Fruit fly (Drosophila melanogaster) whole organism, embryonic: ENCODE measurements around the gene CG14000.
A peak's percentile ranks its signal among the peaks of the same experiment; 100 is the strongest.

ENCODE experiments used
- ATbp ChIP-seq: fragments of 200-800 bp; sonication (Bioruptor generic); optimal IDR thresholded peaks from 2 replicates; lab custom pipeline; 2017; ENCODE audit warnings: missing biosample characterization, mild to moderate bottlenecking, missing genetic modification characterization, missing genetic modification reagents
- Atf6 ChIP-seq: fragments of 200-800 bp; sonication (Bioruptor generic); IDR thresholded peaks from 2 replicates; pipeline ENCODE4 v1.3.6; 2022; ENCODE audit warnings: missing biosample characterization, missing genetic modification characterization
- CG12104 ChIP-seq: fragments of 200-800 bp; sonication (Bioruptor generic); optimal IDR thresholded peaks from 3 replicates; lab custom pipeline; 2016; ENCODE audit warnings: missing biosample characterization, missing genetic modification characterization
- CG15696 ChIP-seq: fragments of 200-800 bp; sonication (Bioruptor generic); optimal IDR thresholded peaks from 2 replicates; lab custom pipeline; 2019; ENCODE audit warnings: missing biosample characterization, mild to moderate bottlenecking, missing genetic modification characterization, moderate library complexity
- CG16779 ChIP-seq: fragments of 200-800 bp; sonication (Bioruptor generic); IDR thresholded peaks from 2 replicates; pipeline ENCODE4 v1.3.6; 2022; ENCODE audit warnings: missing biosample characterization, missing genetic modification characterization
- CG16863 ChIP-seq: fragments of 200-800 bp; sonication (Bioruptor generic); optimal IDR thresholded peaks from 3 replicates; lab custom pipeline; 2016; ENCODE audit warnings: missing biosample characterization, missing genetic modification characterization
- CG17328 ChIP-seq: fragments of 200-800 bp; sonication (Bioruptor generic); IDR thresholded peaks from 2 replicates; pipeline ENCODE4 v1.3.6; 2022; ENCODE audit warnings: missing biosample characterization, missing genetic modification characterization
- CG1832 ChIP-seq: fragments of 200-800 bp; sonication (Bioruptor generic); optimal IDR thresholded peaks from 2 replicates; lab custom pipeline; 2017; ENCODE audit warnings: missing biosample characterization, mild to moderate bottlenecking, missing genetic modification characterization, inconsistent platforms
- CG18599 ChIP-seq: fragments of 200-800 bp; sonication (Bioruptor generic); optimal IDR thresholded peaks from 3 replicates; lab custom pipeline; 2017; ENCODE audit warnings: missing biosample characterization, missing genetic modification characterization, mild to moderate bottlenecking, moderate library complexity, missing genetic modification reagents
- CG18619 ChIP-seq: fragments of 200-800 bp; sonication (Bioruptor generic); optimal IDR thresholded peaks from 3 replicates; lab custom pipeline; 2017; ENCODE audit warnings: missing biosample characterization, mild to moderate bottlenecking, missing genetic modification characterization
- CG18764 ChIP-seq: fragments of 200-800 bp; sonication (Bioruptor generic); optimal IDR thresholded peaks from 3 replicates; lab custom pipeline; 2016; ENCODE audit warnings: missing biosample characterization, missing genetic modification characterization
- CG2129 ChIP-seq: fragments of 200-800 bp; sonication (Bioruptor generic); IDR thresholded peaks from 2 replicates; pipeline ENCODE4 v1.3.6; 2022; ENCODE audit warnings: missing biosample characterization, missing genetic modification characterization; ENCODE audit not compliant: partially characterized antibody
- CG3065 ChIP-seq: fragments of 200-800 bp; sonication (Bioruptor generic); optimal IDR thresholded peaks from 2 replicates; lab custom pipeline; 2016; ENCODE audit warnings: missing biosample characterization, missing genetic modification characterization
- CG31388 ChIP-seq: fragments of 200-800 bp; sonication (Bioruptor generic); optimal IDR thresholded peaks from 2 replicates; lab custom pipeline; 2016; ENCODE audit warnings: missing biosample characterization, missing genetic modification characterization
- CG3163 ChIP-seq: fragments of 200-800 bp; sonication (Bioruptor generic); optimal IDR thresholded peaks from 3 replicates; lab custom pipeline; 2016; ENCODE audit warnings: missing biosample characterization, missing genetic modification characterization
- CG6854 ChIP-seq: fragments of 200-800 bp; sonication (Bioruptor generic); optimal IDR thresholded peaks from 3 replicates; lab custom pipeline; 2017; ENCODE audit warnings: missing biosample characterization, mild to moderate bottlenecking, missing genetic modification characterization
- CG7372 ChIP-seq: fragments of 200-800 bp; sonication (Bioruptor generic); IDR thresholded peaks from 2 replicates; pipeline ENCODE4 v1.3.6; 2022; ENCODE audit warnings: missing biosample characterization, missing genetic modification characterization
- CG7963 ChIP-seq: fragments of 200-800 bp; sonication (Bioruptor generic); IDR thresholded peaks from 3 replicates; pipeline ENCODE4 v1.3.6; 2022; ENCODE audit warnings: missing biosample characterization, missing genetic modification characterization; ENCODE audit not compliant: partially characterized antibody
- CG8388 ChIP-seq: fragments of 200-800 bp; sonication (Bioruptor generic); optimal IDR thresholded peaks from 2 replicates; lab custom pipeline; 2019; ENCODE audit warnings: missing biosample characterization, mild to moderate bottlenecking, missing genetic modification characterization, moderate library complexity
- CG9817 ChIP-seq: fragments of 200-800 bp; sonication (Bioruptor generic); optimal IDR thresholded peaks from 2 replicates; lab custom pipeline; 2018; ENCODE audit warnings: missing biosample characterization, mild to moderate bottlenecking, missing genetic modification characterization, moderate library complexity
- CrebB ChIP-seq: fragments of 200-800 bp; sonication (Bioruptor generic); optimal IDR thresholded peaks from 3 replicates; lab custom pipeline; 2018; ENCODE audit warnings: missing biosample characterization, mild to moderate bottlenecking, missing genetic modification characterization
- E2f1 ChIP-seq: fragments of 200-800 bp; sonication (Bioruptor generic); IDR thresholded peaks from 2 replicates; pipeline ENCODE4 v1.3.6; 2022; ENCODE audit warnings: missing biosample characterization, missing genetic modification characterization
- ERR ChIP-seq: fragments of 200-800 bp; sonication (Bioruptor generic); optimal IDR thresholded peaks from 2 replicates; lab custom pipeline; 2016; ENCODE audit warnings: missing biosample characterization, missing genetic modification characterization
- Eip74EF ChIP-seq, 2 experiments: fragments of 200-800 bp in 1 of 2; fragments of >200 bp in 1 of 2; sonication (Bioruptor generic) in 1 of 2; optimal IDR thresholded peaks; 2 replicates each; lab custom pipeline; 2017 to 2019; ENCODE audit warnings: missing biosample characterization in 2 of 2, missing genetic modification characterization in 2 of 2, mild to moderate bottlenecking in 1 of 2, moderate library complexity in 1 of 2
- HLH4C ChIP-seq: fragments of 200-800 bp; sonication (Bioruptor generic); IDR thresholded peaks from 3 replicates; pipeline ENCODE4 v1.3.6; 2022; ENCODE audit warnings: missing biosample characterization, missing genetic modification characterization; ENCODE audit not compliant: partially characterized antibody
- HLH54F ChIP-seq: fragments of 200-800 bp; sonication (Bioruptor generic); optimal IDR thresholded peaks from 3 replicates; lab custom pipeline; 2016; ENCODE audit warnings: missing biosample characterization, missing genetic modification characterization
- Hr51 ChIP-seq, 2 experiments: fragments of 200-800 bp; sonication (Bioruptor generic); optimal IDR thresholded peaks; 2 replicates in 1 of 2; 3 replicates in 1 of 2; lab custom pipeline; 2016 to 2018; ENCODE audit warnings: missing biosample characterization in 2 of 2, missing genetic modification characterization in 2 of 2, mild to moderate bottlenecking in 1 of 2, moderate library complexity in 1 of 2
- Poxn ChIP-seq: fragments of 200-800 bp; sonication (Bioruptor generic); IDR thresholded peaks from 2 replicates; pipeline ENCODE4 v1.3.6; 2022; ENCODE audit warnings: missing biosample characterization, missing genetic modification characterization
- al ChIP-seq: fragments of 200-800 bp; sonication (Bioruptor generic); IDR thresholded peaks from 2 replicates; pipeline ENCODE4 v1.3.6; 2022; ENCODE audit warnings: missing biosample characterization, missing genetic modification characterization
- bbx ChIP-seq: fragments of 200-800 bp; sonication (Bioruptor generic); IDR thresholded peaks from 2 replicates; pipeline ENCODE4 v1.3.6; 2022; ENCODE audit warnings: missing biosample characterization, missing genetic modification characterization; ENCODE audit not compliant: partially characterized antibody
- bowl ChIP-seq: fragments of 200-800 bp; sonication (Bioruptor generic); IDR thresholded peaks from 2 replicates; pipeline ENCODE4 v1.3.6; 2022; ENCODE audit warnings: missing biosample characterization, missing genetic modification characterization
- dm ChIP-seq: fragments of 200-800 bp; sonication (Bioruptor generic); optimal IDR thresholded peaks from 3 replicates; lab custom pipeline; 2016; ENCODE audit warnings: missing biosample characterization, missing genetic modification characterization
- en ChIP-seq: fragments of 200-800 bp; sonication (Bioruptor generic); optimal IDR thresholded peaks from 2 replicates; lab custom pipeline; 2016; ENCODE audit warnings: missing biosample characterization, missing genetic modification characterization
- fu2 ChIP-seq: fragments of 200-800 bp; sonication (Bioruptor generic); optimal IDR thresholded peaks from 2 replicates; lab custom pipeline; 2016; ENCODE audit warnings: missing biosample characterization, missing genetic modification characterization
- gcm ChIP-seq: fragments of 200-800 bp; sonication (Bioruptor generic); optimal IDR thresholded peaks from 2 replicates; lab custom pipeline; 2019; ENCODE audit warnings: missing biosample characterization, mild to moderate bottlenecking, missing genetic modification characterization, moderate library complexity
- h ChIP-seq: fragments of >200 bp; optimal IDR thresholded peaks from 2 replicates; lab custom pipeline; 2017
- hbn ChIP-seq: fragments of 200-800 bp; sonication (Bioruptor generic); IDR thresholded peaks from 2 replicates; pipeline ENCODE4 v1.3.6; 2022; ENCODE audit warnings: missing biosample characterization, missing genetic modification characterization; ENCODE audit not compliant: partially characterized antibody
- ind ChIP-seq: fragments of 200-800 bp; sonication (Bioruptor generic); optimal IDR thresholded peaks from 3 replicates; lab custom pipeline; 2016; ENCODE audit warnings: missing biosample characterization, missing genetic modification characterization
- jumu ChIP-seq: fragments of 200-800 bp; sonication (Bioruptor generic); optimal IDR thresholded peaks from 3 replicates; lab custom pipeline; 2016; ENCODE audit warnings: missing biosample characterization, missing genetic modification characterization
- kni ChIP-seq: fragments of 200-800 bp; sonication (Bioruptor generic); optimal IDR thresholded peaks from 3 replicates; lab custom pipeline; 2017; ENCODE audit warnings: mild to moderate bottlenecking, missing biosample characterization, missing genetic modification reagents, missing genetic modification characterization
- otp ChIP-seq: fragments of 200-800 bp; sonication (Bioruptor generic); IDR thresholded peaks from 3 replicates; pipeline ENCODE4, ENCODE4 v1.3.6; 2022; ENCODE audit warnings: missing biosample characterization, missing genetic modification characterization
- ro ChIP-seq: fragments of 200-800 bp; sonication (Bioruptor generic); IDR thresholded peaks from 2 replicates; pipeline ENCODE4 v1.3.6; 2022; ENCODE audit warnings: missing biosample characterization, missing genetic modification characterization
- shn ChIP-seq: fragments of 200-800 bp; sonication (Bioruptor generic); optimal IDR thresholded peaks from 3 replicates; lab custom pipeline; 2016; ENCODE audit warnings: missing biosample characterization, missing genetic modification characterization
- sqz ChIP-seq: fragments of 200-800 bp; sonication (Bioruptor generic); optimal IDR thresholded peaks from 3 replicates; lab custom pipeline; 2018; ENCODE audit warnings: missing biosample characterization, mild to moderate bottlenecking, missing genetic modification characterization
- toy ChIP-seq: fragments of 200-800 bp; sonication (Bioruptor generic); IDR thresholded peaks from 2 replicates; pipeline ENCODE4 v1.3.6; 2022; ENCODE audit warnings: missing biosample characterization, missing genetic modification characterization
- ttk ChIP-seq: fragments of 200-800 bp; sonication (Bioruptor generic); IDR thresholded peaks from 2 replicates; pipeline ENCODE4 v2.1.2; 2022; ENCODE audit warnings: missing biosample characterization, missing genetic modification characterization
- zen2 ChIP-seq: fragments of 200-800 bp; sonication (Bioruptor generic); IDR thresholded peaks from 3 replicates; pipeline ENCODE4 v1.3.6; 2022; ENCODE audit warnings: missing biosample characterization, missing genetic modification characterization; ENCODE audit not compliant: partially characterized antibody
- zfh2 ChIP-seq: fragments of 200-800 bp; sonication (Bioruptor generic); optimal IDR thresholded peaks from 2 replicates; lab custom pipeline; 2016; ENCODE audit warnings: missing biosample characterization, missing genetic modification characterization

CG14000 gene

DNA sequence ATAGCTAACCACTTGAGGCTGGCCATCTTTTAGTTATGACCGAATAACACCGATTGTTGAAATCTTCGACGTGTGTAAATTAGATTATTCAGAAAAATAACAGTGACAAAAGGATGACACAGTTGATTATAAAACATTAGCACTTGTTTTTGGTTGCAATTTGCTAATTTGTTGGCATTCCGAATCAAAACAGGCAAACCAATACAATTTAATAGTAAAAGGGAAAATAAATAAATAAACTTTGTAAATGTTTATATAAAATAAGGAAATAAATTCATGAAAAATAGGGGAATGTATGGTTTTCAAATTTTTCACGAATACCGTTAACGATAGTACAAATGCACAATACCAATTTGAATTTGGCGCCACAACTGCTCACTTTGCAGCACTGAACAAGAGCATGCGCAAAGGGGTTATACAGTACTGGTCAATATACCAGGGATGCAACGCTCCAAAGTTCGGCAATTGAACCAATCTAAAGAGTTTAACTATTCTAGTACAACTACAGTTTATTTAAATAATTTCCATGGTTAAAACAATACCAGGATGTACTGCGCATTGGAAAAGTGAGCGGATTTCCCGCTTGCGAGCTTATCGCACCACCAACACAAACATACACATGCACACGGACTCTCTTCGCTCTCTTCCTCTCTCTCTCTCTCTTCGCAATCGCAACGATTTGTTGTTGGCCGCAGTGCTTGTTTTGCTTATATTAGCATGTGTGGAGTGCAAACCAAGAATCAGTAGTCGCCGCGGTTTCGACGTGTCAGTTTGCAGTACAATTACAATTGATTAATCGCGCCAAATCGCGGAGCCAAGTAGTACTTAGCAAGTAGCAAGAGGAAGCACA, 33.4 kb upstream of the CG14000 start, which contains the start of the genes Sfp26Ad and Gpdh1:
Sfp26Ad (minus strand) TSS at position 76 of the 850 bp plus-strand sequence.
Gpdh1 (plus strand) TSS at position 415 of the 850 bp plus-strand sequence.
- TF ChIP-seq fu2 (GFP tag; lab: Kevin White, UChicago), result peak; percentile 54
- no peak; the same call in 2 of the 3 replicates for TF ChIP-seq CG7963 (GFP tag; lab: Robert Waterston, UW)
- TF ChIP-seq kni (GFP tag; lab: Kevin White, UChicago), result peak; percentile 60
- no peak for TF ChIP-seq zen2 (GFP tag; lab: Robert Waterston, UW)
- TF ChIP-seq Atf6 (GFP tag; lab: Robert Waterston, UW), result peak; percentile 70
- peak; percentile 84 for TF ChIP-seq HLH54F
- peak; percentile 58 for TF ChIP-seq CG18619
- TF ChIP-seq CG16779 (GFP tag; lab: Robert Waterston, UW), result peak; percentile 69
- TF ChIP-seq CG12104, result peak; percentile 52
- TF ChIP-seq shn, result peak; percentile 55
- peak; percentile 80 for TF ChIP-seq CG3163 (GFP tag; lab: Kevin White, UChicago)
- TF ChIP-seq Eip74EF (GFP tag; optimal IDR thresholded peaks at IDR 0.05; lab: Kevin White, UChicago), result peak in 1 of 2 experiments; percentile 38
- peak; percentile 46 for TF ChIP-seq CG16863
- no peak for TF ChIP-seq bowl (GFP tag; lab: Robert Waterston, UW)
- peak; percentile 31 for TF ChIP-seq CG31388
- TF ChIP-seq ttk, result peak; percentile 45; the same call in 1 of the 2 replicates
- peak; percentile 47 for TF ChIP-seq CG6854
- peak; percentile 46 for TF ChIP-seq CG15696
- peak; percentile 37 for TF ChIP-seq ATbp
- TF ChIP-seq hbn (GFP tag; lab: Robert Waterston, UW), result no peak; the same call in 1 of the 2 replicates
- TF ChIP-seq HLH4C (GFP tag; lab: Robert Waterston, UW), result peak; percentile 44; the same call in 2 of the 3 replicates
- no peak for TF ChIP-seq toy (GFP tag; lab: Robert Waterston, UW)
- TF ChIP-seq h (lab: Kevin White, UChicago), result no peak
- TF ChIP-seq zfh2 (GFP tag; lab: Kevin White, UChicago), result peak; percentile 76
- peak; percentile 66 for TF ChIP-seq CG8388 (GFP tag; lab: Kevin White, UChicago)
- no peak for TF ChIP-seq otp (GFP tag; lab: Robert Waterston, UW)
- no peak for TF ChIP-seq dm (GFP tag; lab: Kevin White, UChicago)
- peak; percentile 58; the same call in 1 of the 2 replicates for TF ChIP-seq E2f1 (GFP tag; lab: Robert Waterston, UW)
- TF ChIP-seq CG7372 (GFP tag; lab: Robert Waterston, UW), result 0 out of 2 replicates have a peak, but pooled peaks have one; percentile 50
- no peak for TF ChIP-seq CG2129
- TF ChIP-seq CG3065, result peak; percentile 15
- TF ChIP-seq ind (GFP tag; lab: Kevin White, UChicago), result peak; percentile 83
- TF ChIP-seq al (GFP tag; lab: Robert Waterston, UW), result peak; percentile 48; the same call in 1 of the 2 replicates
- no peak for TF ChIP-seq CG1832 (GFP tag; lab: Kevin White, UChicago)
- TF ChIP-seq CG9817 (tag; lab: Kevin White, UChicago), result peak; percentile 60
- TF ChIP-seq en (GFP tag; lab: Kevin White, UChicago), result peak; percentile 67
- TF ChIP-seq Poxn (GFP tag; lab: Robert Waterston, UW), result no peak
- TF ChIP-seq ERR (GFP tag; lab: Kevin White, UChicago), result peak; percentile 72
- TF ChIP-seq CrebB, result peak; percentile 15
- peak; percentile 88 for TF ChIP-seq CG18599
- TF ChIP-seq jumu, result peak; percentile 87
- TF ChIP-seq CG17328, result peak; percentile 66; the same call in 1 of the 2 replicates
- no peak; the same call in 1 of the 2 replicates for TF ChIP-seq bbx (GFP tag; lab: Robert Waterston, UW)
- peak; percentile 36 for TF ChIP-seq sqz
- no peak for TF ChIP-seq ro
- peak; percentile 67 for TF ChIP-seq CG18764
- TF ChIP-seq gcm (GFP tag; lab: Kevin White, UChicago), result peak; percentile 71
- TF ChIP-seq Hr51 (GFP tag; optimal IDR thresholded peaks at IDR 0.05; lab: Kevin White, UChicago), result peak; percentile 64 to 88
